Worm (Caenorhabditis elegans) whole organism, L4 larva: ENCODE data around the gene ZK353.10.

ENCODE experiments used
- D1046.2 ChIP-seq: fragments of 200-800 bp; sonication (Bioruptor generic); IDR thresholded peaks from 2 replicates; pipeline ENCODE4 v1.3.6; 2022; ENCODE audit warnings: missing genetic modification characterization, missing compliant biosample characterization
- F10B5.3 ChIP-seq: sonication (generic microtip); optimal IDR thresholded peaks from 2 replicates; lab custom pipeline; 2016; ENCODE audit warnings: mild to moderate bottlenecking, missing genetic modification characterization, missing compliant biosample characterization
- F44E2.7 ChIP-seq: fragments of 200-800 bp; sonication (Bioruptor generic); IDR thresholded peaks from 2 replicates; pipeline ENCODE4 v2.1.2; 2022; ENCODE audit warnings: missing genetic modification characterization, missing compliant biosample characterization
- Y48G9A.11 ChIP-seq: fragments of 200-800 bp; sonication (Bioruptor generic); IDR thresholded peaks from 2 replicates; pipeline ENCODE4 v1.3.6; 2022; ENCODE audit warnings: missing genetic modification reagents, missing genetic modification characterization, missing compliant biosample characterization
- Y5F2A.4 ChIP-seq: fragments of 200-800 bp; sonication (Bioruptor generic); optimal IDR thresholded peaks from 2 replicates; lab custom pipeline; 2018; ENCODE audit warnings: mild to moderate bottlenecking, missing genetic modification characterization, missing compliant biosample characterization
- Y75B8A.6 ChIP-seq: fragments of 200-800 bp; sonication (Bioruptor generic); IDR thresholded peaks from 2 replicates; pipeline ENCODE4 v1.3.6; 2022; ENCODE audit warnings: missing genetic modification reagents, missing genetic modification characterization, missing compliant biosample characterization
- aha-1 ChIP-seq: fragments of 150-350 bp; peaks from one replicate; lab custom pipeline; 2014; ENCODE audit warnings: missing biosample characterization, missing genetic modification characterization
- ama-1 ChIP-seq: fragments of 150-350 bp; optimal IDR thresholded peaks from 2 replicates; lab custom pipeline; 2014; ENCODE audit warnings: inconsistent platforms, mixed read lengths
- ceh-20 ChIP-seq: fragments of 200-800 bp; sonication (Bioruptor generic); IDR thresholded peaks from 2 replicates; pipeline ENCODE4 v1.3.6; 2022; ENCODE audit warnings: missing genetic modification reagents, missing genetic modification characterization, missing compliant biosample characterization
- ceh-32 ChIP-seq: sonication (generic microtip); optimal IDR thresholded peaks from 2 replicates; lab custom pipeline; 2016; ENCODE audit warnings: mild to moderate bottlenecking, missing genetic modification characterization, missing compliant biosample characterization; ENCODE audit not compliant: poor library complexity
- ceh-44 ChIP-seq: fragments of 200-800 bp; sonication (Bioruptor generic); IDR thresholded peaks from 2 replicates; pipeline ENCODE4 v1.3.6; 2022; ENCODE audit warnings: missing genetic modification reagents, missing genetic modification characterization, missing compliant biosample characterization
- ceh-82 ChIP-seq: sonication (generic microtip); optimal IDR thresholded peaks from 2 replicates; lab custom pipeline; 2017; ENCODE audit warnings: missing biosample characterization, missing genetic modification characterization
- ces-1 ChIP-seq: fragments of 150-350 bp; sonication (generic microtip); optimal IDR thresholded peaks from 4 replicates; lab custom pipeline; 2014; ENCODE audit warnings: missing biosample characterization, missing genetic modification reagents, missing genetic modification characterization
- cey-2 ChIP-seq: sonication (generic microtip); optimal IDR thresholded peaks from 3 replicates; lab custom pipeline; 2017; ENCODE audit warnings: missing genetic modification characterization, mild to moderate bottlenecking, missing compliant biosample characterization, antibody characterized with exemption, borderline replicate concordance; ENCODE audit not compliant: insufficient read depth
- ctbp-1 ChIP-seq: fragments of 200-800 bp; sonication (Bioruptor generic); IDR thresholded peaks from 2 replicates; pipeline ENCODE4 v1.3.6; 2022; ENCODE audit warnings: missing genetic modification reagents, missing genetic modification characterization, missing compliant biosample characterization
- dmd-6 ChIP-seq: fragments of 200-800 bp; sonication (Bioruptor generic); IDR thresholded peaks from 2 replicates; pipeline ENCODE4 v1.3.6; 2022; ENCODE audit warnings: missing genetic modification reagents, missing genetic modification characterization, missing compliant biosample characterization
- dmd-9 ChIP-seq: fragments of 200-800 bp; sonication (Bioruptor generic); IDR thresholded peaks from 2 replicates; pipeline ENCODE4 v1.3.6; 2022; ENCODE audit warnings: missing genetic modification reagents, missing genetic modification characterization, missing compliant biosample characterization
- duxl-1 ChIP-seq: sonication (generic microtip); optimal IDR thresholded peaks from 2 replicates; lab custom pipeline; 2016; ENCODE audit warnings: mild to moderate bottlenecking, missing genetic modification characterization, moderate library complexity, missing compliant biosample characterization; ENCODE audit not compliant: poor library complexity
- egl-43 ChIP-seq: fragments of 200-800 bp; sonication (Bioruptor generic); IDR thresholded peaks from 2 replicates; pipeline ENCODE4 v1.3.6; 2022; ENCODE audit warnings: missing genetic modification reagents, missing genetic modification characterization, missing compliant biosample characterization
- hif-1 ChIP-seq, 2 experiments: sonication (generic microtip); optimal IDR thresholded peaks; 2 replicates each; lab custom pipeline; 2016 to 2017; ENCODE audit warnings: missing compliant biosample characterization in 2 of 2, missing genetic modification characterization in 2 of 2, missing genetic modification reagents in 2 of 2, missing genotype in 2 of 2, mild to moderate bottlenecking in 1 of 2
- hlh-11 ChIP-seq: fragments of 200-800 bp; sonication (Bioruptor generic); optimal IDR thresholded peaks from 2 replicates; lab custom pipeline; 2018; ENCODE audit warnings: mild to moderate bottlenecking, missing genetic modification characterization, missing compliant biosample characterization
- hlh-30 ChIP-seq: sonication (generic microtip); optimal IDR thresholded peaks from 2 replicates; lab custom pipeline; 2017; ENCODE audit warnings: antibody characterized with exemption, mild to moderate bottlenecking, missing genetic modification characterization, missing compliant biosample characterization; ENCODE audit not compliant: insufficient read depth
- lin-1 ChIP-seq: fragments of 200-800 bp; sonication (Bioruptor generic); IDR thresholded peaks from 2 replicates; pipeline ENCODE4 v1.3.6; 2022; ENCODE audit warnings: missing genetic modification reagents, missing genetic modification characterization, missing compliant biosample characterization
- lin-13 ChIP-seq: fragments of 150-350 bp; optimal IDR thresholded peaks from 2 replicates; lab custom pipeline; 2014; ENCODE audit warnings: missing biosample characterization, missing genetic modification reagents, missing genetic modification characterization
- lin-15B ChIP-seq: fragments of 150-350 bp; sonication (generic microtip); optimal IDR thresholded peaks from 3 replicates; lab custom pipeline; 2014; ENCODE audit warnings: missing biosample characterization, missing genetic modification characterization
- lir-3 ChIP-seq: sonication (generic microtip); optimal IDR thresholded peaks from 2 replicates; lab custom pipeline; 2016; ENCODE audit warnings: mild to moderate bottlenecking, missing genetic modification characterization, missing compliant biosample characterization
- madf-9 ChIP-seq: fragments of 200-800 bp; sonication (Bioruptor generic); conservative IDR thresholded peaks from 2 replicates; pipeline ENCODE4 v1.3.6; 2022; ENCODE audit warnings: missing genetic modification reagents, missing genetic modification characterization, missing compliant biosample characterization
- mdl-1 ChIP-seq, 2 experiments: fragments of 150-350 bp in 1 of 2; sonication (generic microtip) in 1 of 2; optimal IDR thresholded peaks; 2 replicates each; lab custom pipeline; 2014 to 2017; ENCODE audit warnings: missing biosample characterization in 2 of 2, missing genetic modification characterization in 2 of 2
- mep-1 ChIP-seq: fragments of 150-350 bp; sonication (generic microtip); optimal IDR thresholded peaks from 3 replicates; lab custom pipeline; 2014; ENCODE audit warnings: missing biosample characterization, missing genetic modification characterization
- nhr-10 ChIP-seq: fragments of 150-350 bp; optimal IDR thresholded peaks from 2 replicates; lab custom pipeline; 2014; ENCODE audit warnings: missing biosample characterization, missing genetic modification characterization
- nhr-102 ChIP-seq: sonication (generic microtip); optimal IDR thresholded peaks from 2 replicates; lab custom pipeline; 2016; ENCODE audit warnings: mild to moderate bottlenecking, missing genetic modification characterization, moderate library complexity, missing compliant biosample characterization
- nhr-11 ChIP-seq: fragments of 150-350 bp; optimal IDR thresholded peaks from 2 replicates; lab custom pipeline; 2014; ENCODE audit warnings: missing biosample characterization, missing genetic modification characterization
- nhr-111 ChIP-seq: fragments of 200-800 bp; sonication (Bioruptor generic); optimal IDR thresholded peaks from 2 replicates; lab custom pipeline; 2018; ENCODE audit warnings: mild to moderate bottlenecking, missing genetic modification characterization, missing compliant biosample characterization
- nhr-28 ChIP-seq: fragments of 150-350 bp; optimal IDR thresholded peaks from 2 replicates; lab custom pipeline; 2014; ENCODE audit warnings: missing biosample characterization, missing genetic modification characterization
- nhr-41 ChIP-seq: fragments of 200-800 bp; sonication (Bioruptor generic); IDR thresholded peaks from 2 replicates; pipeline ENCODE4 v1.3.6; 2022; ENCODE audit warnings: missing genetic modification reagents, missing genetic modification characterization, missing compliant biosample characterization
- nhr-42 ChIP-seq: fragments of 200-800 bp; sonication (Bioruptor generic); IDR thresholded peaks from 2 replicates; pipeline ENCODE4 v1.3.6; 2022; ENCODE audit warnings: missing genetic modification characterization, missing compliant biosample characterization
- nhr-6 ChIP-seq: fragments of 150-350 bp; optimal IDR thresholded peaks from 2 replicates; lab custom pipeline; 2014; ENCODE audit warnings: missing biosample characterization, missing genetic modification characterization
- nhr-76 ChIP-seq: fragments of 150-350 bp; optimal IDR thresholded peaks from 2 replicates; lab custom pipeline; 2014; ENCODE audit warnings: missing biosample characterization, missing genetic modification characterization
- pqm-1 ChIP-seq: sonication (generic microtip); optimal IDR thresholded peaks from 2 replicates; lab custom pipeline; 2017; ENCODE audit warnings: missing biosample characterization, missing genetic modification characterization
- rbr-2 ChIP-seq: sonication (generic microtip); optimal IDR thresholded peaks from 2 replicates; lab custom pipeline; 2016; ENCODE audit warnings: missing genotype, missing genetic modification characterization, missing compliant biosample characterization
- sdz-12 ChIP-seq: fragments of 200-800 bp; sonication (Bioruptor generic); optimal IDR thresholded peaks from 2 replicates; lab custom pipeline; 2018; ENCODE audit warnings: mild to moderate bottlenecking, missing genetic modification characterization, missing compliant biosample characterization
- set-16 ChIP-seq: fragments of 200-800 bp; sonication (Bioruptor generic); IDR thresholded peaks from 2 replicates; pipeline ENCODE4 v1.3.6; 2022; ENCODE audit warnings: missing genetic modification reagents, missing genetic modification characterization, missing compliant biosample characterization
- skn-1 ChIP-seq: fragments of 150-350 bp; optimal IDR thresholded peaks from 2 replicates; lab custom pipeline; 2014; ENCODE audit warnings: missing biosample characterization, missing genetic modification characterization
- zip-2 ChIP-seq: fragments of 150-350 bp; optimal IDR thresholded peaks from 2 replicates; lab custom pipeline; 2014; ENCODE audit warnings: missing biosample characterization, missing genetic modification characterization

Gene ZK353.10

DNA sequence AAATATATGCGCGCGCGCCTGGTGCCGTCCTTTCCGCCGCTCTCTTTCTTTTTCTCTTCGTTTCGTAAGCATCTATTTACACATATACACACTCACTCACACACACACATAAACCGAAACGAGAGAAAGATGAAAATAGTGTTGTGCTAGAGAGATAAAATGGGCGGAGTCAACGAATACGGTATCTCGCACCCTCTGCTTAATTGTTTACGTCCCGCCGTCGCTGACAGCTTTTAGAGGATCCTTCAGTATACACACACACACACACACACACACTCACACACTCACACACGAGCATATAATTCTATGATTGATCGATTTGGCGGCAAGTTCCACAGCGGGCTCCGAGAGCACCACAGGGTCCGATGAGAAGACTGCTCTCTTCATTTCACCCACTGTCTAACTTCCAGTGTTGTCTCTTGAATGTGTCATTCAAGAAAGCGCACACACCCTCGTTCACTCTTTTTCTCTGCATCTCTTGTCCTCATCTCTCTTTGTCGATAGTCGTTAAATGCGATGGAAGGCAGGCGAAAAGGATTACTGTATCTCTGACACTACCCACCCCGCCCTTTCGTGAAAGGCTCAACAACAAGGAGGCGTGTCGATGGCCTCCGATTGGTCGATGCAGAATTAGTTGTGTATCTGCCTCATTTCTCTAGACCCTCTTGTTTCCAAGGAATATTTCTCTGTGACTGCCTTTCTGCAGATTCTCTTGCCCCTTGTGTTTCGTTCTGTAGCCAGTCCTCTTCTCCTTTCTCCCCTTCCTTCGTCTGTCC is 23.2 kb upstream of the ZK353.10 start (continued):
- TF ChIP-seq Y75B8A.6 (GFP tag; lab: Robert Waterston, UW) = no peak
- TF ChIP-seq sdz-12 (GFP tag; lab: Kevin White, UChicago) = no peak
- TF ChIP-seq nhr-6 = peak; percentile 71
- peak; percentile 39 to 73 for TF ChIP-seq hif-1 (tag; optimal IDR thresholded peaks at IDR 0.05; lab: Kevin White, UChicago)
- TF ChIP-seq lin-13 (GFP tag; lab: Kevin White, UChicago) = peak; percentile 67
- TF ChIP-seq dmd-6 (GFP tag; lab: Robert Waterston, UW) = peak; percentile 79
- no peak for TF ChIP-seq ceh-82 (tag; lab: Kevin White, UChicago)
- TF ChIP-seq nhr-28 = peak; percentile 69
- TF ChIP-seq Y5F2A.4 (GFP tag; lab: Kevin White, UChicago) = no peak
- no peak for TF ChIP-seq D1046.2
- TF ChIP-seq lir-3 (tag; lab: Kevin White, UChicago) = peak; percentile 34
- no peak for TF ChIP-seq nhr-111 (GFP tag; lab: Kevin White, UChicago)
- peak; percentile 97 for TF ChIP-seq rbr-2 (tag; lab: Kevin White, UChicago)
- TF ChIP-seq ceh-32 = peak; percentile 71
- peak; percentile 62 to 81 for TF ChIP-seq mdl-1 (tag; optimal IDR thresholded peaks at IDR 0.05; lab: Kevin White, UChicago)
- peak; percentile 95 for TF ChIP-seq nhr-11 (tag; lab: Kevin White, UChicago)
- TF ChIP-seq, all 104 proteins: peak for 61

DNA sequence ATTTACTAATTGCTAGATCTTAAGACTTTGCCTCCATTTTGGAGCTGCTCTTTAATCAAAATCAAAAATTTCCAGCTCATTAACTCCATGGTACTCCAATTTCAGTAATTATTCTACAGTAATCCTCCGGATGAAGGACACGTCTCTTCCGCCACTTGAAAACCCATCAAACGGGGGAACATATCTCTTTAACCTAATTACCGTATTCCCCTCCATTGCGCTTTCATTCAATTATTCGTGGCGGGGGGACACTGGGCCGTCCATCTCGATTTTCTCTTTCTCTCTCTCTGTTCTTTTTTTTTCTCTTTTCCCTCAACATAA is 22.6 kb upstream of the ZK353.10 start:
- TF ChIP-seq ces-1 (GFP tag; lab: Kevin White, UChicago) (peak; percentile 47), F44E2.7 (GFP tag; lab: Robert Waterston, UW) (no peak)

DNA sequence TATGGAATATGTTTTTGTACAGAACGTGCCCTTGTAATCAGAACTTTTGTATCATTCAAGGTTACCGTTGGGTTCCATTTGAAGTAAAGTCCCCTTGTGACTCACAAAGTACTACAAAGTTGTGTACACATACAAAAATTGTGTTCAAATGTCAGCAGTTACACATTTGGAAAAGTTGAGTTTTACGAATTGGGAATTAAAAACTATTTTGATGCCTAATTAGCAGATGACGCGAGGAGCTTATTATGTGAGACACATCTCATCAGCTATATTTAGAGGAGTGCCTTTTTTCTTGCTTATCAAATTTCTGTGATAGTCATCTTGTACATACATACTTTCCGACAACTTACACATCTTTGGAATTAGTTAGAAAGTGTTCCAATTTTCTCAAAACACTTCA is 19.3 kb upstream of the ZK353.10 start:
- peak; percentile 57 for TF ChIP-seq nhr-6
- no peak for TF ChIP-seq nhr-42 (GFP tag; lab: Robert Waterston, UW)

DNA sequence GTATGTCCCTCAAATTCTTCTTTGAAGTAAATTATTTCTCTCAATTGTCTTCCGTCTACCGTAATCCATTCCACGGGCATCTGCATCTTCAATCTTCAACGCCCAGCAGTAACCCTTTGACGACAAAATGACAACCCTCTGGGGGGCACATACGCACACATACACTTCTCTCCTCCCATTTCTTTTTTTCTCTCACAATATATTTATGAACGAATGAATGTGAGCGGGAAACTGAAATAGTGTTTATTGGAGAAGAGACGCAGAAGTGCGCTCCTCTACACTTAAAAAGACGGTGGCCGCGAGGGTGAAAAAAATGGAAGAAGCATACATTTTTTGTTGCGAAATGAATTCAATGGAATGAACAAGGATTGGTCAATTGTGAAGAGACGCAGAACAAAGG is 17.8 kb upstream of the ZK353.10 start:
- TF ChIP-seq mep-1 (tag; lab: Kevin White, UChicago) = peak; percentile 93
- TF ChIP-seq nhr-10 (tag; lab: Kevin White, UChicago) = no peak
- TF ChIP-seq Y48G9A.11 (GFP tag; lab: Robert Waterston, UW) = no peak
- peak; percentile 90 for TF ChIP-seq hlh-11
- 0 out of 2 replicates have a peak, but pooled peaks have one; percentile 8 for TF ChIP-seq dmd-9 (GFP tag; lab: Robert Waterston, UW)
- peak; percentile 80 for TF ChIP-seq hlh-30 (tag; lab: Kevin White, UChicago)
- TF ChIP-seq zip-2 (tag; lab: Kevin White, UChicago) = no peak
- peak; percentile 90 for TF ChIP-seq aha-1 (tag; lab: Kevin White, UChicago)
- no peak for TF ChIP-seq cey-2 (tag; lab: Kevin White, UChicago)
- TF ChIP-seq set-16 (GFP tag; lab: Robert Waterston, UW) = no peak
- peak; percentile 29 for TF ChIP-seq nhr-102 (tag; lab: Kevin White, UChicago)
- TF ChIP-seq ama-1 (lab: Kevin White, UChicago) = peak; percentile 28
- no peak for TF ChIP-seq skn-1
- peak; percentile 26; the same call in 1 of the 2 replicates for TF ChIP-seq ceh-20 (GFP tag; lab: Robert Waterston, UW)
- no peak for TF ChIP-seq nhr-76 (tag; lab: Kevin White, UChicago)
- TF ChIP-seq ceh-44 = no peak
- peak; percentile 26; the same call in 1 of the 2 replicates for TF ChIP-seq D1046.2
- peak; percentile 61 for TF ChIP-seq pqm-1 (tag; lab: Kevin White, UChicago)
- TF ChIP-seq lin-15B (tag; lab: Kevin White, UChicago) = no peak
- peak; percentile 35 for TF ChIP-seq lin-13 (GFP tag; lab: Kevin White, UChicago)
- 0 out of 2 replicates have a peak, but pooled peaks have one; percentile 35 for TF ChIP-seq madf-9
- 0 out of 2 replicates have a peak, but pooled peaks have one; percentile 45 for TF ChIP-seq ctbp-1 (GFP tag; lab: Robert Waterston, UW)
- TF ChIP-seq nhr-41 (GFP tag; lab: Robert Waterston, UW) = no peak
- no peak for TF ChIP-seq sdz-12 (GFP tag; lab: Kevin White, UChicago)
- TF ChIP-seq duxl-1 (tag; lab: Kevin White, UChicago) = no peak
- TF ChIP-seq F10B5.3 (tag; lab: Kevin White, UChicago) = no peak
- TF ChIP-seq dmd-6 (GFP tag; lab: Robert Waterston, UW) = peak; percentile 52; the same call in 1 of the 2 replicates
- peak in 1 of 2 experiments; percentile 67 for TF ChIP-seq hif-1 (tag; optimal IDR thresholded peaks at IDR 0.05; lab: Kevin White, UChicago)
- 0 out of 2 replicates have a peak, but pooled peaks have one; percentile 35 for TF ChIP-seq lin-1 (GFP tag; lab: Robert Waterston, UW)
- TF ChIP-seq egl-43 (GFP tag; lab: Robert Waterston, UW) = no peak
